Worm (Caenorhabditis elegans) whole organism, early embryonic: ENCODE measurements around the gene col-81.

Experiments
- B0310.2 ChIP-seq: sonication (generic microtip); optimal IDR thresholded peaks from 2 replicates; lab custom pipeline; 2016; ENCODE audit warnings: mild to moderate bottlenecking, missing genetic modification characterization, missing compliant biosample characterization
- F13C5.2 ChIP-seq: sonication (generic microtip); optimal IDR thresholded peaks from 2 replicates; lab custom pipeline; 2017; ENCODE audit warnings: mild to moderate bottlenecking, missing genetic modification characterization, inconsistent platforms, missing compliant biosample characterization
- aly-1 ChIP-seq: sonication (generic microtip); optimal IDR thresholded peaks from 2 replicates; lab custom pipeline; 2016; ENCODE audit warnings: missing genetic modification characterization, missing compliant biosample characterization
- ama-1 ChIP-seq: fragments of 150-350 bp; optimal IDR thresholded peaks from 2 replicates; lab custom pipeline; 2014
- ceh-13 ChIP-seq: fragments of 200-800 bp; sonication (Bioruptor generic); optimal IDR thresholded peaks from 2 replicates; lab custom pipeline; 2018; ENCODE audit warnings: mild to moderate bottlenecking, missing genetic modification characterization, missing compliant biosample characterization
- ceh-36 ChIP-seq: sonication (generic microtip); optimal IDR thresholded peaks from 2 replicates; lab custom pipeline; 2016; ENCODE audit warnings: missing genetic modification characterization, inconsistent platforms, missing compliant biosample characterization
- ets-7 ChIP-seq: sonication (generic microtip); optimal IDR thresholded peaks from 2 replicates; lab custom pipeline; 2016; ENCODE audit warnings: missing genotype, missing genetic modification characterization, missing compliant biosample characterization
- flt-1 ChIP-seq: fragments of 200-800 bp; sonication (Bioruptor generic); IDR thresholded peaks from 2 replicates; pipeline ENCODE4 v1.3.6; 2022; ENCODE audit warnings: missing genetic modification characterization, missing compliant biosample characterization
- hmbx-1 ChIP-seq: sonication (generic microtip); optimal IDR thresholded peaks from 2 replicates; lab custom pipeline; 2016; ENCODE audit warnings: mild to moderate bottlenecking, missing genetic modification characterization, missing compliant biosample characterization
- hmg-4 ChIP-seq: fragments of 200-800 bp; sonication (Bioruptor generic); optimal IDR thresholded peaks from 2 replicates; lab custom pipeline; 2018; ENCODE audit warnings: mild to moderate bottlenecking, missing genetic modification characterization, missing compliant biosample characterization
- hnd-1 ChIP-seq: sonication (generic microtip); optimal IDR thresholded peaks from 2 replicates; lab custom pipeline; 2016; ENCODE audit warnings: missing genetic modification characterization, missing compliant biosample characterization
- pes-1 ChIP-seq: fragments of 200-800 bp; sonication (Bioruptor generic); IDR thresholded peaks from 2 replicates; pipeline ENCODE4 v1.3.6; 2022; ENCODE audit warnings: missing genetic modification reagents, missing genetic modification characterization, missing compliant biosample characterization
- scrt-1 ChIP-seq: fragments of 200-800 bp; sonication (Bioruptor generic); IDR thresholded peaks from 2 replicates; pipeline ENCODE4 v1.3.6; 2022; ENCODE audit warnings: missing genetic modification characterization, missing compliant biosample characterization
- sea-1 ChIP-seq: fragments of 200-800 bp; sonication (Bioruptor generic); conservative IDR thresholded peaks from 2 replicates; pipeline ENCODE4 v1.3.6; 2022; ENCODE audit warnings: missing genetic modification characterization, missing compliant biosample characterization
- tbx-11 ChIP-seq: fragments of 200-800 bp; sonication (Bioruptor generic); IDR thresholded peaks from 2 replicates; pipeline ENCODE4 v1.3.6; 2022; ENCODE audit warnings: missing genetic modification characterization, missing compliant biosample characterization
- tbx-37 ChIP-seq: fragments of 200-800 bp; sonication (Bioruptor generic); conservative IDR thresholded peaks from 2 replicates; pipeline ENCODE4 v1.3.6; 2022; ENCODE audit warnings: missing genetic modification reagents, missing genetic modification characterization, missing compliant biosample characterization
- tra-4 ChIP-seq: sonication (generic microtip); optimal IDR thresholded peaks from 2 replicates; lab custom pipeline; 2017; ENCODE audit warnings: missing genetic modification characterization, missing compliant biosample characterization

col-81 gene

ce11 chrII:10989180-10989579, 24.4 kb downstream of the col-81 start:
- TF ChIP-seq tbx-37 (no peak), F13C5.2 (tag; lab: Kevin White, UChicago) (no peak), hmg-4 (peak; percentile 7)

- TF ChIP-seq hnd-1 (tag; lab: Kevin White, UChicago) (no peak), aly-1 (tag; lab: Kevin White, UChicago) (no peak), hmbx-1 (tag; lab: Kevin White, UChicago) (no peak)
Measured at ce11 chrII:10988575-10988974, 25.0 kb downstream of the col-81 start.

- TF ChIP-seq sea-1 (GFP tag; lab: Robert Waterston, UW) (no peak), hnd-1 (tag; lab: Kevin White, UChicago) (no peak), flt-1 (GFP tag; lab: Robert Waterston, UW) (no peak), ceh-36 (no peak), ets-7 (tag; lab: Kevin White, UChicago) (no peak), ama-1 (no peak), F13C5.2 (tag; lab: Kevin White, UChicago) (no peak), scrt-1 (GFP tag; lab: Robert Waterston, UW) (no peak), tbx-37 (no peak), ceh-13 (GFP tag; lab: Kevin White, UChicago) (no peak), tbx-11 (GFP tag; lab: Robert Waterston, UW) (no peak), aly-1 (tag; lab: Kevin White, UChicago) (no peak), hmg-4 (no peak), tra-4 (tag; lab: Kevin White, UChicago) (no peak), hmbx-1 (tag; lab: Kevin White, UChicago) (no peak), pes-1 (GFP tag; lab: Robert Waterston, UW) (no peak), B0310.2 (no peak)
Measured at ce11 chrII:10986461-10987090, 27.0 kb downstream of the col-81 start.

ce11 chrII:10982017-10982416, 31.6 kb downstream of the col-81 start:
- TF ChIP-seq ama-1, result no peak
- no peak for TF ChIP-seq tra-4 (tag; lab: Kevin White, UChicago)
- TF ChIP-seq pes-1 (GFP tag; lab: Robert Waterston, UW), result no peak
- no peak for TF ChIP-seq scrt-1 (GFP tag; lab: Robert Waterston, UW)
- TF ChIP-seq ceh-36, result no peak

- no peak for TF ChIP-seq hmbx-1 (tag; lab: Kevin White, UChicago)
- no peak for TF ChIP-seq aly-1 (tag; lab: Kevin White, UChicago)
- TF ChIP-seq ets-7 (tag; lab: Kevin White, UChicago), result no peak
- TF ChIP-seq ama-1, result no peak
- TF ChIP-seq flt-1 (GFP tag; lab: Robert Waterston, UW), result no peak
Measured at ce11 chrII:10975239-10975638, 38.3 kb downstream of the col-81 start, which contains the start of gene ptp-3. Gene ptp-3, plus strand, starts transcription at chrII:10975539.

ce11 chrII:10971677-10972076, 41.9 kb downstream of the col-81 start:
- no peak for TF ChIP-seq flt-1 (GFP tag; lab: Robert Waterston, UW)
- TF ChIP-seq tbx-11 (GFP tag; lab: Robert Waterston, UW), result no peak
- no peak for TF ChIP-seq scrt-1 (GFP tag; lab: Robert Waterston, UW)
- TF ChIP-seq tra-4 (tag; lab: Kevin White, UChicago), result no peak
- TF ChIP-seq ceh-13 (GFP tag; lab: Kevin White, UChicago), result no peak
- TF ChIP-seq ama-1, result no peak

ce11 chrII:10970625-10971024, 42.9 kb downstream of the col-81 start:
- TF ChIP-seq flt-1 (GFP tag; lab: Robert Waterston, UW), result no peak
- TF ChIP-seq hnd-1 (tag; lab: Kevin White, UChicago), result no peak
- TF ChIP-seq hmg-4, result no peak
- TF ChIP-seq ama-1, result no peak
- TF ChIP-seq hmbx-1 (tag; lab: Kevin White, UChicago), result no peak
- no peak for TF ChIP-seq ceh-36
- no peak for TF ChIP-seq tbx-11 (GFP tag; lab: Robert Waterston, UW)
- no peak for TF ChIP-seq scrt-1 (GFP tag; lab: Robert Waterston, UW)
- no peak for TF ChIP-seq F13C5.2 (tag; lab: Kevin White, UChicago)
- TF ChIP-seq aly-1 (tag; lab: Kevin White, UChicago), result no peak
- TF ChIP-seq tra-4 (tag; lab: Kevin White, UChicago), result no peak
- TF ChIP-seq B0310.2, result no peak

ce11 chrII:10964748-10965147, 48.8 kb downstream of the col-81 start:
- TF ChIP-seq flt-1 (GFP tag; lab: Robert Waterston, UW) (no peak), B0310.2 (no peak), ceh-13 (GFP tag; lab: Kevin White, UChicago) (no peak), tra-4 (tag; lab: Kevin White, UChicago) (no peak), tbx-11 (GFP tag; lab: Robert Waterston, UW) (no peak), hnd-1 (tag; lab: Kevin White, UChicago) (no peak), aly-1 (tag; lab: Kevin White, UChicago) (no peak)
